Fruit fly (Drosophila melanogaster) whole organism, embryonic: Measurements from ENCODE around the gene CG7497.

Experiments
- Ada2b ChIP-seq: fragments of 200-800 bp; sonication (Bioruptor generic); IDR thresholded peaks from 2 replicates; pipeline ENCODE4 v1.3.6; 2022; ENCODE audit warnings: missing biosample characterization, missing genetic modification characterization
- Atf-2 ChIP-seq: fragments of 200-800 bp; sonication (Bioruptor generic); optimal IDR thresholded peaks from 2 replicates; lab custom pipeline; 2016; ENCODE audit warnings: missing biosample characterization, missing genetic modification characterization
- CG1024 ChIP-seq: fragments of 200-800 bp; sonication (Bioruptor generic); IDR thresholded peaks from 2 replicates; pipeline ENCODE4 v1.3.6; 2022; ENCODE audit warnings: missing biosample characterization, missing genetic modification characterization
- CG10431 ChIP-seq: fragments of 200-800 bp; sonication (Bioruptor generic); optimal IDR thresholded peaks from 3 replicates; lab custom pipeline; 2018; ENCODE audit warnings: missing biosample characterization, mild to moderate bottlenecking, missing genetic modification characterization
- CG11085 ChIP-seq: fragments of 200-800 bp; sonication (Bioruptor generic); IDR thresholded peaks from 2 replicates; pipeline ENCODE4 v1.3.6; 2022; ENCODE audit warnings: missing biosample characterization, missing genetic modification characterization
- CG12391 ChIP-seq: fragments of 200-800 bp; sonication (Bioruptor generic); optimal IDR thresholded peaks from 3 replicates; lab custom pipeline; 2018; ENCODE audit warnings: missing biosample characterization, mild to moderate bottlenecking, missing genetic modification characterization, moderate library complexity
- CG13775 ChIP-seq: fragments of 200-800 bp; sonication (Bioruptor generic); optimal IDR thresholded peaks from 3 replicates; lab custom pipeline; 2017; ENCODE audit warnings: missing biosample characterization, mild to moderate bottlenecking, missing genetic modification characterization
- CG14441 ChIP-seq: fragments of 200-800 bp; sonication (Bioruptor generic); IDR thresholded peaks from 2 replicates; pipeline ENCODE4 v1.3.6; 2022; ENCODE audit warnings: missing biosample characterization, missing genetic modification characterization
- CG14965 ChIP-seq: fragments of 200-800 bp; sonication (Bioruptor generic); optimal IDR thresholded peaks from 2 replicates; lab custom pipeline; 2016; ENCODE audit warnings: missing biosample characterization, missing genetic modification characterization, borderline replicate concordance
- CG1529 ChIP-seq: fragments of 200-800 bp; sonication (Bioruptor generic); optimal IDR thresholded peaks from 3 replicates; lab custom pipeline; 2018; ENCODE audit warnings: missing biosample characterization, missing genetic modification characterization
- CG15601 ChIP-seq: fragments of 200-800 bp; sonication (Bioruptor generic); optimal IDR thresholded peaks from 3 replicates; lab custom pipeline; 2019; ENCODE audit warnings: missing biosample characterization, mild to moderate bottlenecking, missing genetic modification characterization, moderate library complexity
- CG16779 ChIP-seq: fragments of 200-800 bp; sonication (Bioruptor generic); IDR thresholded peaks from 2 replicates; pipeline ENCODE4 v1.3.6; 2022; ENCODE audit warnings: missing biosample characterization, missing genetic modification characterization
- CG3065 ChIP-seq: fragments of 200-800 bp; sonication (Bioruptor generic); optimal IDR thresholded peaks from 2 replicates; lab custom pipeline; 2016; ENCODE audit warnings: missing biosample characterization, missing genetic modification characterization
- CG31441 ChIP-seq: fragments of 200-800 bp; sonication (Bioruptor generic); IDR thresholded peaks from 2 replicates; pipeline ENCODE4 v1.3.6; 2022; ENCODE audit warnings: missing biosample characterization, missing genetic modification characterization
- CG3726 ChIP-seq: fragments of 200-800 bp; sonication (Bioruptor generic); IDR thresholded peaks from 3 replicates; pipeline ENCODE4, ENCODE4 v1.3.6; 2022; ENCODE audit warnings: missing biosample characterization, missing genetic modification characterization
- CG4282 ChIP-seq: fragments of 200-800 bp; sonication (Bioruptor generic); optimal IDR thresholded peaks from 2 replicates; lab custom pipeline; 2016; ENCODE audit warnings: missing biosample characterization, missing genetic modification characterization
- CG6683 ChIP-seq: fragments of 200-800 bp; sonication (Bioruptor generic); optimal IDR thresholded peaks from 2 replicates; lab custom pipeline; 2017; ENCODE audit warnings: missing biosample characterization, mild to moderate bottlenecking, missing genetic modification characterization, missing genetic modification reagents
- CG6765 ChIP-seq: fragments of 200-800 bp; sonication (Bioruptor generic); optimal IDR thresholded peaks from 3 replicates; lab custom pipeline; 2017; ENCODE audit warnings: missing biosample characterization, mild to moderate bottlenecking, missing genetic modification characterization
- CG7786 ChIP-seq: fragments of 200-800 bp; sonication (Bioruptor generic); optimal IDR thresholded peaks from 2 replicates; lab custom pipeline; 2016; ENCODE audit warnings: missing biosample characterization, missing genetic modification characterization
- CG7987 ChIP-seq: fragments of 200-800 bp; sonication (Bioruptor generic); optimal IDR thresholded peaks from 2 replicates; lab custom pipeline; 2018; ENCODE audit warnings: missing biosample characterization, mild to moderate bottlenecking, missing genetic modification characterization, moderate library complexity
- CG8281 ChIP-seq: fragments of 200-800 bp; sonication (Bioruptor generic); optimal IDR thresholded peaks from 2 replicates; lab custom pipeline; 2018; ENCODE audit warnings: missing biosample characterization, mild to moderate bottlenecking, missing genetic modification characterization, moderate library complexity
- CG8359 ChIP-seq: fragments of 200-800 bp; sonication (Bioruptor generic); optimal IDR thresholded peaks from 2 replicates; lab custom pipeline; 2017; ENCODE audit warnings: missing biosample characterization, mild to moderate bottlenecking, missing genetic modification characterization, borderline replicate concordance
- CG9817 ChIP-seq: fragments of 200-800 bp; sonication (Bioruptor generic); optimal IDR thresholded peaks from 2 replicates; lab custom pipeline; 2018; ENCODE audit warnings: missing biosample characterization, mild to moderate bottlenecking, missing genetic modification characterization, moderate library complexity
- Doc3 ChIP-seq: fragments of 200-800 bp; sonication (Bioruptor generic); IDR thresholded peaks from 3 replicates; pipeline ENCODE4 v1.3.6; 2022; ENCODE audit warnings: missing biosample characterization, missing genetic modification characterization; ENCODE audit not compliant: partially characterized antibody
- HHEX ChIP-seq: fragments of 200-800 bp; sonication (Bioruptor generic); optimal IDR thresholded peaks from 3 replicates; lab custom pipeline; 2017; ENCODE audit warnings: missing biosample characterization, mild to moderate bottlenecking, missing genetic modification characterization, missing genetic modification reagents
- Hr3 ChIP-seq: fragments of 200-800 bp; sonication (Bioruptor generic); optimal IDR thresholded peaks from 3 replicates; lab custom pipeline; 2016; ENCODE audit warnings: missing biosample characterization, missing genetic modification characterization
- Jarid2 ChIP-seq: fragments of 200-800 bp; sonication (Bioruptor generic); optimal IDR thresholded peaks from 3 replicates; lab custom pipeline; 2017; ENCODE audit warnings: mild to moderate bottlenecking, missing biosample characterization, missing genetic modification reagents, missing genetic modification characterization
- Kr ChIP-seq: fragments of 200-800 bp; sonication (Bioruptor generic); optimal IDR thresholded peaks from 2 replicates; lab custom pipeline; 2017; ENCODE audit warnings: missing biosample characterization, mild to moderate bottlenecking, missing genetic modification characterization
- Pdp1 ChIP-seq, 2 experiments: fragments of 200-800 bp; sonication (Bioruptor generic); optimal IDR thresholded peaks; 3 replicates each; lab custom pipeline; 2016; ENCODE audit warnings: missing biosample characterization in 2 of 2, missing genetic modification characterization in 2 of 2, mild to moderate bottlenecking in 1 of 2, moderate library complexity in 1 of 2
- Rfx ChIP-seq: fragments of 200-800 bp; sonication (Bioruptor generic); IDR thresholded peaks from 2 replicates; pipeline ENCODE4 v1.3.6; 2022; ENCODE audit warnings: missing biosample characterization, missing genetic modification characterization
- Sry-β ChIP-seq: fragments of 200-800 bp; sonication (Bioruptor generic); optimal IDR thresholded peaks from 2 replicates; lab custom pipeline; 2018; ENCODE audit warnings: missing biosample characterization, mild to moderate bottlenecking, missing genetic modification characterization, moderate library complexity
- Vsx1 ChIP-seq: fragments of 200-800 bp; sonication (Bioruptor generic); optimal IDR thresholded peaks from 2 replicates; lab custom pipeline; 2017; ENCODE audit warnings: missing biosample characterization, mild to moderate bottlenecking, missing genetic modification characterization, missing genetic modification reagents
- ara ChIP-seq: fragments of 200-800 bp; sonication (Bioruptor generic); IDR thresholded peaks from 2 replicates; pipeline ENCODE4 v1.3.6; 2022; ENCODE audit warnings: missing biosample characterization, missing genetic modification characterization
- bbx ChIP-seq: fragments of 200-800 bp; sonication (Bioruptor generic); IDR thresholded peaks from 2 replicates; pipeline ENCODE4 v1.3.6; 2022; ENCODE audit warnings: missing biosample characterization, missing genetic modification characterization; ENCODE audit not compliant: partially characterized antibody
- cwo ChIP-seq: fragments of 200-800 bp; sonication (Bioruptor generic); optimal IDR thresholded peaks from 3 replicates; lab custom pipeline; 2017; ENCODE audit warnings: missing biosample characterization, missing genetic modification characterization, mild to moderate bottlenecking, moderate library complexity, missing genetic modification reagents
- gem ChIP-seq: fragments of 200-800 bp; sonication (Bioruptor generic); optimal IDR thresholded peaks from 2 replicates; lab custom pipeline; 2019; ENCODE audit warnings: missing biosample characterization, mild to moderate bottlenecking, missing genetic modification characterization, moderate library complexity
- hkb ChIP-seq, 2 experiments: fragments of 200-800 bp in 1 of 2; fragments of >200 bp in 1 of 2; sonication (Bioruptor generic) in 1 of 2; IDR thresholded peaks in 1 of 2; optimal IDR thresholded peaks in 1 of 2; 2 replicates each; pipeline versions ENCODE4 v1.3.6 to Lab custom; 2017 to 2022; ENCODE audit warnings: missing biosample characterization in 1 of 2, missing genetic modification characterization in 1 of 2
- jumu ChIP-seq: fragments of 200-800 bp; sonication (Bioruptor generic); optimal IDR thresholded peaks from 3 replicates; lab custom pipeline; 2016; ENCODE audit warnings: missing biosample characterization, missing genetic modification characterization
- kni ChIP-seq: fragments of 200-800 bp; sonication (Bioruptor generic); optimal IDR thresholded peaks from 3 replicates; lab custom pipeline; 2017; ENCODE audit warnings: mild to moderate bottlenecking, missing biosample characterization, missing genetic modification reagents, missing genetic modification characterization
- lov ChIP-seq, 2 experiments: fragments of 200-800 bp in 1 of 2; fragments of >200 bp in 1 of 2; sonication (Bioruptor generic) in 1 of 2; IDR thresholded peaks in 1 of 2; optimal IDR thresholded peaks in 1 of 2; 2 replicates in 1 of 2; 3 replicates in 1 of 2; pipeline versions ENCODE4 v1.3.6 to Lab custom; 2017 to 2022; ENCODE audit warnings: missing biosample characterization in 1 of 2, missing genetic modification characterization in 1 of 2
- ranshi ChIP-seq: fragments of 200-800 bp; sonication (Bioruptor generic); IDR thresholded peaks from 2 replicates; pipeline ENCODE4 v1.3.6; 2022; ENCODE audit warnings: missing biosample characterization, missing genetic modification characterization
- rib ChIP-seq: fragments of 200-800 bp; sonication (Bioruptor generic); IDR thresholded peaks from 2 replicates; pipeline ENCODE4 v1.3.6; 2022; ENCODE audit warnings: missing biosample characterization, missing genetic modification characterization
- ro ChIP-seq: fragments of 200-800 bp; sonication (Bioruptor generic); IDR thresholded peaks from 2 replicates; pipeline ENCODE4 v1.3.6; 2022; ENCODE audit warnings: missing biosample characterization, missing genetic modification characterization
- sens ChIP-seq: fragments of 200-800 bp; sonication (Bioruptor generic); peaks from one replicate; lab custom pipeline; 2016; ENCODE audit warnings: missing biosample characterization, missing genetic modification characterization
- stc ChIP-seq: fragments of 200-800 bp; sonication (Bioruptor generic); IDR thresholded peaks from 2 replicates; pipeline ENCODE4 v1.3.6; 2022; ENCODE audit warnings: missing biosample characterization, missing genetic modification characterization
- tin ChIP-seq: fragments of 200-800 bp; sonication (Bioruptor generic); optimal IDR thresholded peaks from 3 replicates; lab custom pipeline; 2016; ENCODE audit warnings: missing biosample characterization, missing genetic modification characterization
- zfh2 ChIP-seq: fragments of 200-800 bp; sonication (Bioruptor generic); optimal IDR thresholded peaks from 2 replicates; lab custom pipeline; 2016; ENCODE audit warnings: missing biosample characterization, missing genetic modification characterization

The CG7497 gene

DNA sequence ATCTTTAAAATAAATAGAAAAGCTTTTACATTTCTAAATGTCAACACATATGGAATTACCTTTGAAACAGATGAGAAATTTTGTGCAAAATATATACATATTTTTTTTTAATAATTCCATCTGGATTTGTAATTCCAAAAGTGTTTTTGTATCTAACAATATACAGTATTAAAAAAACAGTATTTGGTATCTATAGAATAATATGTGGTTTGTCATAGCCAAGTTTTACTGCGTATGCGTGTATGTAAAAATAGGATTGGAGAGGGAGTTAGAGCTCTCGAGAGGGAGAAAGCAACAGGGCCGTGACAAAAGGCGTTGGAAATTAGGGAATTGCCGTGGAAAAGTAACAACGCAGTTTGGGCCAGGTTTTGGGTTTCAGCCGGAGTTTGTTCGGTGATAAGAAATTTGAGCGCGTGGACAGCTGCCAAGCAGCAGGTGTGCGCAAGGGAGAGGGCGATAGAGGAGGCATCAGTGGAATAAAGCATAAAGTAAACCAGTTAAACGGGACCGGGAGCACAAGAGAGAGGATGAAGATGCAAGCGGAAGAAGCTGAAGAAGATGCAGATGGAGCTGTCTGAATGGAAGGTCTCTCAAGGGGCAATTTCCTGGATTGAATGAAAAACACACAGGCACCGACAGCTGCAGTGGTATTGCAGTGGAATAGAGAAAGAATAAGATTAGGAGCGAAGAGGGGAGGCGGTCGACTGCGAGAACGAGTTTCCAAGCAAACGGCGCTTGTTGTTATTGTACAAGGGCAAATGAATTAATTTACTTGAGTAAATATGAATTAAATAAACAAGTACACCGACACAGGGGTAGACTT, 19.8 kb downstream of the CG7497 start (continued):
- peak; percentile 65 for TF ChIP-seq jumu (GFP tag; lab: Kevin White, UChicago)
- TF ChIP-seq kni (GFP tag; lab: Kevin White, UChicago): peak; percentile 94
- TF ChIP-seq CG4282: no peak
- TF ChIP-seq CG7786 (GFP tag; lab: Kevin White, UChicago): no peak
- peak; percentile 59 for TF ChIP-seq Ada2b
- TF ChIP-seq tin (GFP tag; lab: Kevin White, UChicago): peak; percentile 43
- TF ChIP-seq CG9817 (tag; lab: Kevin White, UChicago): no peak
- no peak for TF ChIP-seq hkb (optimal IDR thresholded peaks at IDR 0.05; lab: Kevin White, UChicago)
- TF ChIP-seq hkb (GFP tag; IDR thresholded peaks at IDR 0.05; lab: Robert Waterston, UW): peak; percentile 88
- TF ChIP-seq Sry-β (GFP tag; lab: Kevin White, UChicago): peak; percentile 5
- 0 out of 2 replicates have a peak, but pooled peaks have one; percentile 28 for TF ChIP-seq bbx (GFP tag; lab: Robert Waterston, UW)
- 0 out of 3 replicates have a peak, but pooled peaks have one; percentile 63 for TF ChIP-seq CG3726 (GFP tag; lab: Robert Waterston, UW)
- peak; percentile 86 for TF ChIP-seq ara (GFP tag; lab: Robert Waterston, UW)
- peak; percentile 54 for TF ChIP-seq gem (tag; lab: Kevin White, UChicago)
- peak; percentile 71 for TF ChIP-seq Kr (GFP tag; lab: Kevin White, UChicago)
- TF ChIP-seq Hr3 (GFP tag; lab: Kevin White, UChicago): no peak
- TF ChIP-seq Atf-2: no peak
- TF ChIP-seq CG6683 (GFP tag; lab: Kevin White, UChicago): peak; percentile 62
- TF ChIP-seq lov (optimal IDR thresholded peaks at IDR 0.05; lab: Kevin White, UChicago): no peak
- peak; percentile 86 for TF ChIP-seq lov (GFP tag; IDR thresholded peaks at IDR 0.05; lab: Robert Waterston, UW)
- no peak for TF ChIP-seq CG10431 (GFP tag; lab: Kevin White, UChicago)
- peak; percentile 61 for TF ChIP-seq stc (GFP tag; lab: Robert Waterston, UW)
- no peak for TF ChIP-seq CG12391 (tag; lab: Kevin White, UChicago)
- no peak for TF ChIP-seq ro (GFP tag; lab: Robert Waterston, UW)
- peak; percentile 85 for TF ChIP-seq Rfx
- no peak for TF ChIP-seq Doc3 (GFP tag; lab: Robert Waterston, UW)
- TF ChIP-seq CG15601 (tag; lab: Kevin White, UChicago): peak; percentile 12
- no peak for TF ChIP-seq CG8359 (GFP tag; lab: Kevin White, UChicago)
- no peak for TF ChIP-seq zfh2 (GFP tag; lab: Kevin White, UChicago)
- TF ChIP-seq CG13775 (GFP tag; lab: Kevin White, UChicago): no peak
- TF ChIP-seq CG1529: peak; percentile 63
- TF ChIP-seq CG11085: 0 out of 2 replicates have a peak, but pooled peaks have one; percentile 25
- peak; percentile 59 for TF ChIP-seq CG6765 (GFP tag; lab: Kevin White, UChicago)
- TF ChIP-seq Vsx1 (GFP tag; lab: Kevin White, UChicago): peak; percentile 79
- no peak for TF ChIP-seq CG3065 (GFP tag; lab: Kevin White, UChicago)
- TF ChIP-seq sens (GFP tag; lab: Kevin White, UChicago): peak; percentile 97
- TF ChIP-seq CG14965 (GFP tag; lab: Kevin White, UChicago): peak; percentile 29
- TF ChIP-seq CG1024 (GFP tag; lab: Robert Waterston, UW): peak; percentile 77
- peak; percentile 91 for TF ChIP-seq rib (GFP tag; lab: Robert Waterston, UW)
- peak; percentile 22; the same call in 1 of the 2 replicates for TF ChIP-seq CG14441 (GFP tag; lab: Robert Waterston, UW)
- no peak for TF ChIP-seq CG8281 (tag; lab: Kevin White, UChicago)
- no peak for TF ChIP-seq CG31441 (GFP tag; lab: Robert Waterston, UW)
- TF ChIP-seq cwo (GFP tag; lab: Kevin White, UChicago): no peak
- peak; percentile 78 for TF ChIP-seq CG16779 (GFP tag; lab: Robert Waterston, UW)
- peak; percentile 79 for TF ChIP-seq CG7987
- TF ChIP-seq Pdp1 (GFP tag; optimal IDR thresholded peaks at IDR 0.05; lab: Kevin White, UChicago): no peak
- peak; percentile 69; the same call in 1 of the 2 replicates for TF ChIP-seq ranshi (GFP tag; lab: Robert Waterston, UW)
- peak; percentile 33 for TF ChIP-seq HHEX (GFP tag; lab: Kevin White, UChicago)
- peak; percentile 26 for TF ChIP-seq Jarid2 (GFP tag; lab: Kevin White, UChicago)
